Worm (Caenorhabditis elegans) whole organism, midembryonic: ENCODE data around the gene arrd-26.

ENCODE experiments used
- T22C8.4 ChIP-seq: fragments of 200-800 bp; sonication (Bioruptor generic); IDR thresholded peaks from 2 replicates; pipeline ENCODE4 v1.3.6; 2022; ENCODE audit warnings: missing genetic modification characterization, missing compliant biosample characterization
- cog-1 ChIP-seq: sonication (generic microtip); optimal IDR thresholded peaks from 2 replicates; lab custom pipeline; 2016; ENCODE audit warnings: missing genetic modification characterization, missing compliant biosample characterization
- flt-1 ChIP-seq: fragments of 200-800 bp; sonication (Bioruptor generic); IDR thresholded peaks from 2 replicates; pipeline ENCODE4 v1.3.6; 2022; ENCODE audit warnings: missing genetic modification characterization, missing compliant biosample characterization
- klf-2 ChIP-seq: fragments of 200-800 bp; sonication (Bioruptor generic); conservative IDR thresholded peaks from 2 replicates; pipeline ENCODE4 v1.3.6; 2022; ENCODE audit warnings: missing genetic modification reagents, missing genetic modification characterization, missing compliant biosample characterization
- med-1 ChIP-seq: sonication (generic microtip); optimal IDR thresholded peaks from 2 replicates; lab custom pipeline; 2017; ENCODE audit warnings: missing genetic modification characterization, mild to moderate bottlenecking, missing compliant biosample characterization, antibody characterized with exemption, missing genetic modification reagents; ENCODE audit not compliant: insufficient read depth
- ref-1 ChIP-seq: fragments of 200-800 bp; sonication (Bioruptor generic); conservative IDR thresholded peaks from 2 replicates; pipeline ENCODE4 v1.3.6; 2022; ENCODE audit warnings: missing genetic modification reagents, missing genetic modification characterization, missing compliant biosample characterization
- tab-1 ChIP-seq: fragments of 200-800 bp; sonication (Bioruptor generic); IDR thresholded peaks from 2 replicates; pipeline ENCODE4 v1.3.6; 2022; ENCODE audit warnings: missing genetic modification characterization, missing compliant biosample characterization
- ztf-23 ChIP-seq: fragments of 200-800 bp; sonication (Bioruptor generic); IDR thresholded peaks from 2 replicates; pipeline ENCODE4 v1.3.6; 2022; ENCODE audit warnings: missing genetic modification reagents, missing genetic modification characterization, missing compliant biosample characterization
- ztf-29 ChIP-seq: fragments of 200-800 bp; sonication (Bioruptor generic); IDR thresholded peaks from 2 replicates; pipeline ENCODE4 v1.3.6; 2022; ENCODE audit warnings: missing genetic modification reagents, missing genetic modification characterization, missing compliant biosample characterization

arrd-26 gene

ce11 chrIV:2059011-2059410 is 7.0 kb upstream of the arrd-26 start, which contains the start of gene R05C11.2:
Gene R05C11.2 (minus strand): TSS chrIV:2059111.
- TF ChIP-seq flt-1 (GFP tag; lab: Robert Waterston, UW) (no peak), T22C8.4 (GFP tag; lab: Robert Waterston, UW) (no peak), med-1 (no peak), tab-1 (GFP tag; lab: Robert Waterston, UW) (no peak), ztf-23 (GFP tag; lab: Robert Waterston, UW) (no peak)

DNA sequence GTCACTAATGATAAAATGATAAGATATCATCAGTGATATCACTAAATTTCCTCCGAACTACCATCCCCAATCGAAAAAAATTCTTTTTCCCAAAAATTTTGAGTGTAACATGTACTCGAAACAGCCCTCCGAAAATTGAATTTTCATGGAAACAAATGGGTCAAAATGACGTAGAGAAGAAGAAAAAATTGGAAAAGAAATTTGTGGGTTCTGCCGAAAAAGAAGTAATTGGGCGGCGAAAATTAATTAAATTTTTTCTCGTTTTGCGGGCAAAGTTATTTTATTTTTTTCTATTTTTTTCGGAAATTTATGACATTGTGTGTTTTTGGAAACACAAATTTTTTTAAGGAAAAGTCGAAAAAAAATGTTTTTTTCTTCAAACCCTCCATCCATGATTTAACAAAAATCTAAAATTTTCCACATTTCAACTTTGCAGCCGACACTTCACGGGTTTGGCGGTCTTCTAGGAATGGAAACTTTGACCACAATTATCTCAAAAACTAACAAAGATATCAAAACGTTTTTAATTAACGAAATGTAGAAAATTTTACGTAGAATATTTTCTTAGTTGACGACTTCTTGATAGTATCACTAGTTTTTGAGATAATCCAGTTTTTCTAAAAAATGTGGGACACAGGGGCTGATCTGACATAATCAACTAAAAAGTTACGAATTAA is 11.3 kb downstream of the arrd-26 start:
- TF ChIP-seq T22C8.4 (GFP tag; lab: Robert Waterston, UW) = no peak
- TF ChIP-seq ztf-29 (GFP tag; lab: Robert Waterston, UW) = no peak
- no peak for TF ChIP-seq flt-1 (GFP tag; lab: Robert Waterston, UW)
- no peak for TF ChIP-seq tab-1 (GFP tag; lab: Robert Waterston, UW)
- no peak for TF ChIP-seq ref-1
- no peak for TF ChIP-seq klf-2 (GFP tag; lab: Robert Waterston, UW)
- no peak for TF ChIP-seq cog-1 (tag; lab: Kevin White, UChicago)
- no peak for TF ChIP-seq ztf-23 (GFP tag; lab: Robert Waterston, UW)
- no peak for TF ChIP-seq med-1

DNA sequence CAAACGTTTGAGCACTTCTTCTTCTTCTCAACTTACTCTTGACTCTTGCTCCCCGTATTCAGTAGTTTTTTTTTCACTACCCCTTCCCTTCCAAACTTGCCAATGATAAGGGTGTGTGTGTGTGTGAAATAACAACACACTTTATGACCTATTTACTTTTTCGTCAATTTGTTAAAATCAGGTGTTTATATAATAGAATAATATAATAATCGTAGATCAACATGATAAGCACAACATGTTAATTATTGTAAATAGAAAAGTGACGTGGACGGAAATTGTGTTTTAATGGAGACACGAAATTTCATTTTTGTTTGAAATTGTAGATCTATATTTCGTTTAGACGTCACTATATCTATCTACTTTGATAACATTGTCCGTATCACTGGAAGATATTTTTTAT is 14.3 kb downstream of the arrd-26 start:
- no peak for TF ChIP-seq klf-2 (GFP tag; lab: Robert Waterston, UW)
- TF ChIP-seq ztf-29 (GFP tag; lab: Robert Waterston, UW) = no peak
- no peak for TF ChIP-seq tab-1 (GFP tag; lab: Robert Waterston, UW)
- no peak for TF ChIP-seq cog-1 (tag; lab: Kevin White, UChicago)
- no peak for TF ChIP-seq flt-1 (GFP tag; lab: Robert Waterston, UW)
- TF ChIP-seq med-1 = no peak
- no peak for TF ChIP-seq ztf-23 (GFP tag; lab: Robert Waterston, UW)
- no peak for TF ChIP-seq T22C8.4 (GFP tag; lab: Robert Waterston, UW)
- no peak for TF ChIP-seq ref-1

DNA sequence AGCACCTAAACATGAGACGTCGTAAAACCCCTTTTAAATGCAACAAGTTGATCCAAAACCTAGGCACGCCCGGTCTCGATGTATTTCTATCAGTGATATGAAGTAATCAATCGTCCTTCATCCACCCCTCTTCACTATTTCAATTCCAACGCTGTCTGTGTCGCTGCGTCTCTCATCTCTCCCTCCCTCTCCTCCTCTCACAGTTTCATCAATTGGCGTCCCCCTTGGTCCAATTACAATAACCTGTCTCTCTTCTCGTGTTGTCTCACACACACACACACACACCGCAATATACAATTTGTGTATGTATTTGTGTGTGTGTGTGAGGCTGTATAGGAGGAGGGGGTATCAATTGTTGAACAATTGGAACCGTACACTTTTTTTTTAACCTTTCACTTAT is 17.2 kb downstream of the arrd-26 start:
- TF ChIP-seq klf-2 (GFP tag; lab: Robert Waterston, UW) (no peak), flt-1 (GFP tag; lab: Robert Waterston, UW) (0 out of 2 replicates have a peak, but pooled peaks have one; percentile 32)

DNA sequence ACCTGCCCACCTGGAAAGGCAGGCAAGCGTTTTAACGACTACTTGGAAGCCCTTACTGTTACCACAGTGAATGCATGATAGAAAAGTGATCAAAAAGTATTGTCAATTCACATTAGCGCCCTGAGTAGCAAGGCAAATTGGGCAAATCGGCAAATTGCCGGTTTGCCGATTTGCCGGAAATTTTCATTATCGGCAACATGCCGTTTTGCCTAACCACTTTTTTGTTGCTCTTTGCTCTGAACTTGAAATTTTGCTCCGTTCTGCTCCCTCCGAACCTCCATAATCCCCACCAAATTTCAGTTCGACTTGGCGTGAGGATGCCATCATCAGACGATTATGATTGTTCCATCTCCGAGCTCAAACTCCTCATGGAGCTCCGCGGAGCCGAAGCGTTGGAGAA is 17.7 kb downstream of the arrd-26 start, which contains the start of gene mca-2:
TSS of gene mca-2 (plus strand) at position 301 of the 400 bp plus-strand sequence.
- no peak for TF ChIP-seq med-1
- TF ChIP-seq flt-1 (GFP tag; lab: Robert Waterston, UW) = no peak
- no peak for TF ChIP-seq ztf-23 (GFP tag; lab: Robert Waterston, UW)
- TF ChIP-seq ref-1 = no peak
- no peak for TF ChIP-seq klf-2 (GFP tag; lab: Robert Waterston, UW)
- no peak for TF ChIP-seq tab-1 (GFP tag; lab: Robert Waterston, UW)

DNA sequence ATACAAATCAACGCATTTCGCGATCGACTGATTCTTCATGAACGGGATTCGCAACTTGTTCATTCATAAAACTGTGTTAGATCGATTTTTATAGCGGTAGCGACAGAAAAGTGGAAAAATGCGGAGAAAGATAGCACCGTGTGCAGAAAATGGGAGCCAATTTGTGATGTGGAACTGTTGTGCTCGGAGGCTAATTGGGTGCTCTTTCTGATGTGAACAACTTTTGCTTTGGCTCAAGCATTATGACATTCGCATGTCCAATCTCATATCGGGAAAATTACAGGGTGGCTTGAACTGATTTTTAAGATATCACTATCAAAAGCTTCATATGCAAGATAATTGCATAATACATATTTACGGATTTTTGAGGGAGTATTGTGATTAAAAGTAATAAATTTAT is 33.8 kb downstream of the arrd-26 start, which contains the start of gene C23H5.11:
TSS of gene C23H5.11 (minus strand) at position 101 of the 400 bp plus-strand sequence.
- TF ChIP-seq ref-1 = no peak
- TF ChIP-seq flt-1 (GFP tag; lab: Robert Waterston, UW) = no peak
- TF ChIP-seq ztf-23 (GFP tag; lab: Robert Waterston, UW) = no peak
- no peak for TF ChIP-seq klf-2 (GFP tag; lab: Robert Waterston, UW)
- no peak for TF ChIP-seq ztf-29 (GFP tag; lab: Robert Waterston, UW)
- TF ChIP-seq cog-1 (tag; lab: Kevin White, UChicago) = no peak
- no peak for TF ChIP-seq T22C8.4 (GFP tag; lab: Robert Waterston, UW)
- TF ChIP-seq tab-1 (GFP tag; lab: Robert Waterston, UW) = no peak
- no peak for TF ChIP-seq med-1

DNA sequence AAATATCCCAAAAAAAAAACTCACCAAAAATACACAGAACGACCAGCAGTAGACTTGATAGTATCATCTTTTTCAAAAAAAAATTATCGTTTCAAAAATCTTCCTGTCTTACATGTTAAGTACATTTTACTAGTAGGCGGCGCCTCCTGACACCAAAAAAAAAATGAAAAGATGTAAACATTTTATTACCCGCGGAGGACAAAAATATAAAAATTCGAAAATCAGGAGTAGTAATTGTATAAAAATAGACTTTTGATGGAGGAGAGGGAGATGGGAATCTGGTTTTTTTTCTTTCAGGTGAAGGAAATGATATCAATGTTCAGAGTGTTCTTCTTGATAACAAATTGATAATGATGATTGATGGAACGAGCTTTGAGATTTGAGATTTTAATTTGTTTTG is 36.8 kb downstream of the arrd-26 start, which contains the start of gene C23H5.15:
TSS of gene C23H5.15 (minus strand) at position 101 of the 400 bp plus-strand sequence.
- TF ChIP-seq flt-1 (GFP tag; lab: Robert Waterston, UW) = no peak
- TF ChIP-seq med-1 = no peak
- TF ChIP-seq ztf-29 (GFP tag; lab: Robert Waterston, UW) = no peak
- TF ChIP-seq T22C8.4 (GFP tag; lab: Robert Waterston, UW) = no peak
- no peak for TF ChIP-seq ref-1

DNA sequence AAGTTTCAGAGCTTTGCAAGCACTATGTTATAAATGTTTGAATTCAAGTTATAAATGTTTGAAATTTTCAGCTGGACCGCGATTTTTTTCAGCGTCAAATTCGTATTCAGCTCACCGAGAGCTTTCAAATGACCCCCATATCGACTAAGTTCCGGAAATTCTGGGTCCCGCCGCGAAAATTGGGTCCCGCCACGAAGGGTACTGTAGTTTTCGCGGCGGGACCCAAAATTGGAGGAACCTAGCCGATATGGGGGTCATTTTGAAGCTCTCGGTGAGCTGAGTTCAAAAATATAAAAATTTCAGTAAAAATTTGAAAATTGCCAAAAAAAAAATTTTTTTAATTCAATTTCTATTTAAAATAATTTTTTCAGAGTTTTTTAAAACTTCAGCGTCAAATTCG is 40.7 kb downstream of the arrd-26 start:
- TF ChIP-seq ref-1 = no peak
- TF ChIP-seq tab-1 (GFP tag; lab: Robert Waterston, UW) = 0 out of 2 replicates have a peak, but pooled peaks have one; percentile 7

ce11 chrIV:2111300-2111874 is 45.4 kb downstream of the arrd-26 start, which contains the start of gene che-6:
Gene che-6 (minus strand): TSS chrIV:2111408.
- TF ChIP-seq cog-1 (tag; lab: Kevin White, UChicago) (no peak), T22C8.4 (GFP tag; lab: Robert Waterston, UW) (no peak), med-1 (no peak), flt-1 (GFP tag; lab: Robert Waterston, UW) (no peak), tab-1 (GFP tag; lab: Robert Waterston, UW) (no peak), klf-2 (GFP tag; lab: Robert Waterston, UW) (no peak)

DNA sequence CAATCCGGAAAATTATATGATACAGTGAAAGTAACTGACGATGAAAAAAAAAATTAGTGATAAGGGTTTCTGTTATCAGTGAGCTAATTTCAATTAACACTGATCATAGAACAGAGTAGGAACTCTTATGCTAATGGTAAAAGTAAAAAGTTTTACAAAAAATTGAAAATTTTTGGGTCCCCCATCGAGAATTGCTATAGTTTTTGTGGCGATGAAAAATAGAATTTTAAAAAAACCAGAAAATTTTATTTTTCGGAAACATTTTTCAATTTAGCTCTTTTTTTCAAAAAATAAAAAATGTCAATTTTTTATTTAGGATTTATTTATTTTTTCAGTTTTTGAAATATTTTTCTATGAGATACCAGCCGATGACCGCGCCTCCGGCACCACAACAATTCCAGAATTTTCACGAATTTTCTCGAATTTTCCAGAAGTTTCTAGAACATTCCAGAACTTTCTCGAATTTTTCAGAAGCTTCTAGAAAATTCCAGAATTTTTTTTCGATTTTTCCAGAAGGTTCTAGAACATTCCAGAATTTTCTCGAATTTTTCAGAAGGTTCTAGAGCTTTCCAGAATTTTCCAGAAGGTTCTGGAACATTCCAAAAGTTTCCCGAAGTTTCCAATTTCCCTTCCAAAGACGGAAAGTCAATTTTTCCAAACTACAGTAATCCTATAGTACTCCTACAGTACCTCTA is 47.5 kb downstream of the arrd-26 start, which contains the start of gene C23H5.8:
TSS of gene C23H5.8 (minus strand) at position 51 of the 695 bp plus-strand sequence.
- TF ChIP-seq med-1 (no peak), flt-1 (GFP tag; lab: Robert Waterston, UW) (no peak)
